Worm (Caenorhabditis elegans) whole organism, L3 larva: ENCODE results near the gene ZK1240.1.

Experiments
- elt-1 ChIP-seq: fragments of 150-350 bp; optimal IDR thresholded peaks from 2 replicates; lab custom pipeline; 2014; ENCODE audit warnings: missing biosample characterization, missing genetic modification characterization
- lin-39 ChIP-seq: fragments of 150-350 bp; optimal IDR thresholded peaks from 2 replicates; lab custom pipeline; 2018; ENCODE audit warnings: missing biosample characterization, missing genetic modification reagents, missing genetic modification characterization
- nhr-12 ChIP-seq: fragments of 150-350 bp; optimal IDR thresholded peaks from 2 replicates; lab custom pipeline; 2014; ENCODE audit warnings: missing biosample characterization, missing genetic modification characterization
- nhr-25 ChIP-seq: sonication (generic microtip); optimal IDR thresholded peaks from 2 replicates; lab custom pipeline; 2017; ENCODE audit warnings: missing biosample characterization, missing genetic modification characterization
- snpc-4 ChIP-seq: fragments of 150-350 bp; optimal IDR thresholded peaks from 2 replicates; lab custom pipeline; 2014; ENCODE audit warnings: missing biosample characterization, missing genetic modification characterization
- unc-62 ChIP-seq: fragments of 150-350 bp; sonication (generic microtip); optimal IDR thresholded peaks from 4 replicates; lab custom pipeline; 2014; ENCODE audit warnings: missing biosample characterization, missing genetic modification reagents, missing genetic modification characterization
- zag-1 ChIP-seq: fragments of 150-350 bp; optimal IDR thresholded peaks from 2 replicates; lab custom pipeline; 2014; ENCODE audit warnings: missing biosample characterization, missing genetic modification characterization
- ztf-11 ChIP-seq: fragments of 150-350 bp; optimal IDR thresholded peaks from 2 replicates; lab custom pipeline; 2014; ENCODE audit warnings: missing biosample characterization, missing genetic modification characterization

DNA sequence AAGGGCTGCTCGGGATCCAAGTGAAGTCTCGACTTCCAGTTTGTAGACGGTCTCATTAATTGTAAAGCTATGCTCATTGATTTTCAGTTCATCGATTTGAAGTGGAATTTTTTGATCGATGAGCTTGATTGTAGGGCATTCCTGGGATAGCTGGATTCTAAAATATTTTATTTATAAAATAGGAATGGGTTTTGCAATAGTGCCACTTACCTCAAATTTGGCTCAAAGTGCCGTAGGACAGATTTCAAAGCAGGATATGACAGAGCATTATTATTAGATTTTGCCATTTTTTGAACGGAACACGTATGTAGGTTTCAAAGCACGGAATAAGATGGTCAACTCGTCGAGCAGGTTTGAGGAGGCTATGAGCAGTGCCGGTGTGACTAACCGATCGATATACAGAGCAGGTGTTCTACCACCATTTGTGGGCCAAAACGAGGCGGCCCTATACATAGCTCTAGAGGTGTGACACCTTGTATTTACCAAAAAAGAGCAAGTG, 33.3 kb upstream of the ZK1240.1 start, which contains the start of gene fbxc-25:
- TF ChIP-seq unc-62 (GFP tag; lab: Kevin White, UChicago), result no peak
- no peak for TF ChIP-seq nhr-25 (tag; lab: Kevin White, UChicago)
- TF ChIP-seq ztf-11 (tag; lab: Kevin White, UChicago), result no peak
- no peak for TF ChIP-seq lin-39
- TF ChIP-seq nhr-12 (tag; lab: Kevin White, UChicago), result no peak
- TF ChIP-seq snpc-4 (tag; lab: Kevin White, UChicago), result no peak
- TF ChIP-seq elt-1 (tag; lab: Kevin White, UChicago), result no peak
- TF ChIP-seq zag-1, result no peak
